Worm (Caenorhabditis elegans) whole organism, L4 larva: ENCODE measurements around the gene B0403.6.

ENCODE experiments used
- F10B5.3 ChIP-seq: sonication (generic microtip); optimal IDR thresholded peaks from 2 replicates; lab custom pipeline; 2016; ENCODE audit warnings: mild to moderate bottlenecking, missing genetic modification characterization, missing compliant biosample characterization
- F44E2.7 ChIP-seq: fragments of 200-800 bp; sonication (Bioruptor generic); IDR thresholded peaks from 2 replicates; pipeline ENCODE4 v2.1.2; 2022; ENCODE audit warnings: missing genetic modification characterization, missing compliant biosample characterization
- R02D3.7 ChIP-seq: fragments of 150-350 bp; sonication (generic microtip); optimal IDR thresholded peaks from 3 replicates; lab custom pipeline; 2014; ENCODE audit warnings: missing biosample characterization, missing genetic modification characterization
- T26A8.4 ChIP-seq: fragments of 200-800 bp; sonication (Bioruptor generic); IDR thresholded peaks from 2 replicates; pipeline ENCODE4 v1.3.6; 2022; ENCODE audit warnings: missing genetic modification characterization, missing compliant biosample characterization
- Y48G9A.11 ChIP-seq: fragments of 200-800 bp; sonication (Bioruptor generic); IDR thresholded peaks from 2 replicates; pipeline ENCODE4 v1.3.6; 2022; ENCODE audit warnings: missing genetic modification reagents, missing genetic modification characterization, missing compliant biosample characterization
- ama-1 ChIP-seq: fragments of 150-350 bp; optimal IDR thresholded peaks from 2 replicates; lab custom pipeline; 2014; ENCODE audit warnings: inconsistent platforms, mixed read lengths
- attf-4 ChIP-seq: sonication (generic microtip); optimal IDR thresholded peaks from 3 replicates; lab custom pipeline; 2017; ENCODE audit warnings: missing biosample characterization, missing genetic modification characterization
- ceh-20 ChIP-seq: fragments of 200-800 bp; sonication (Bioruptor generic); IDR thresholded peaks from 2 replicates; pipeline ENCODE4 v1.3.6; 2022; ENCODE audit warnings: missing genetic modification reagents, missing genetic modification characterization, missing compliant biosample characterization
- ceh-28 ChIP-seq: fragments of 150-350 bp; optimal IDR thresholded peaks from 2 replicates; lab custom pipeline; 2014; ENCODE audit warnings: missing biosample characterization, missing genetic modification reagents, missing genetic modification characterization
- cey-2 ChIP-seq: sonication (generic microtip); optimal IDR thresholded peaks from 3 replicates; lab custom pipeline; 2017; ENCODE audit warnings: missing genetic modification characterization, mild to moderate bottlenecking, missing compliant biosample characterization, antibody characterized with exemption, borderline replicate concordance; ENCODE audit not compliant: insufficient read depth
- ctbp-1 ChIP-seq: fragments of 200-800 bp; sonication (Bioruptor generic); IDR thresholded peaks from 2 replicates; pipeline ENCODE4 v1.3.6; 2022; ENCODE audit warnings: missing genetic modification reagents, missing genetic modification characterization, missing compliant biosample characterization
- daf-8 ChIP-seq: fragments of 200-800 bp; sonication (Bioruptor generic); IDR thresholded peaks from 2 replicates; pipeline ENCODE4 v1.3.6; 2022; ENCODE audit warnings: missing genetic modification characterization, missing compliant biosample characterization
- dmd-6 ChIP-seq: fragments of 200-800 bp; sonication (Bioruptor generic); IDR thresholded peaks from 2 replicates; pipeline ENCODE4 v1.3.6; 2022; ENCODE audit warnings: missing genetic modification reagents, missing genetic modification characterization, missing compliant biosample characterization
- duxl-1 ChIP-seq: sonication (generic microtip); optimal IDR thresholded peaks from 2 replicates; lab custom pipeline; 2016; ENCODE audit warnings: mild to moderate bottlenecking, missing genetic modification characterization, moderate library complexity, missing compliant biosample characterization; ENCODE audit not compliant: poor library complexity
- dve-1 ChIP-seq: sonication (generic microtip); optimal IDR thresholded peaks from 2 replicates; lab custom pipeline; 2017; ENCODE audit warnings: antibody characterized with exemption, mild to moderate bottlenecking, missing genetic modification characterization, missing compliant biosample characterization; ENCODE audit not compliant: insufficient read depth
- fkh-10 ChIP-seq: fragments of 150-350 bp; optimal IDR thresholded peaks from 2 replicates; lab custom pipeline; 2014; ENCODE audit warnings: missing biosample characterization, missing genetic modification reagents, missing genetic modification characterization
- hlh-11 ChIP-seq: fragments of 200-800 bp; sonication (Bioruptor generic); optimal IDR thresholded peaks from 2 replicates; lab custom pipeline; 2018; ENCODE audit warnings: mild to moderate bottlenecking, missing genetic modification characterization, missing compliant biosample characterization
- hlh-30 ChIP-seq: sonication (generic microtip); optimal IDR thresholded peaks from 2 replicates; lab custom pipeline; 2017; ENCODE audit warnings: antibody characterized with exemption, mild to moderate bottlenecking, missing genetic modification characterization, missing compliant biosample characterization; ENCODE audit not compliant: insufficient read depth
- jun-1 ChIP-seq: fragments of 150-350 bp; optimal IDR thresholded peaks from 2 replicates; lab custom pipeline; 2014; ENCODE audit warnings: missing biosample characterization, missing genetic modification reagents, missing genetic modification characterization
- lim-7 ChIP-seq: fragments of 200-800 bp; sonication (Bioruptor generic); IDR thresholded peaks from 2 replicates; pipeline ENCODE4 v1.3.6; 2022; ENCODE audit warnings: missing genetic modification characterization, missing compliant biosample characterization
- lin-1 ChIP-seq: fragments of 200-800 bp; sonication (Bioruptor generic); IDR thresholded peaks from 2 replicates; pipeline ENCODE4 v1.3.6; 2022; ENCODE audit warnings: missing genetic modification reagents, missing genetic modification characterization, missing compliant biosample characterization
- lin-38 ChIP-seq: fragments of 200-800 bp; sonication (Bioruptor generic); IDR thresholded peaks from 2 replicates; pipeline ENCODE4 v1.3.6; 2022; ENCODE audit warnings: missing genetic modification reagents, missing genetic modification characterization, missing compliant biosample characterization
- lin-39 ChIP-seq: fragments of 150-350 bp; optimal IDR thresholded peaks from 2 replicates; lab custom pipeline; 2014; ENCODE audit warnings: missing biosample characterization, missing genetic modification reagents, missing genetic modification characterization
- lir-3 ChIP-seq: sonication (generic microtip); optimal IDR thresholded peaks from 2 replicates; lab custom pipeline; 2016; ENCODE audit warnings: mild to moderate bottlenecking, missing genetic modification characterization, missing compliant biosample characterization
- lsy-2 ChIP-seq, 2 experiments: fragments of 150-350 bp in 1 of 2; sonication (generic microtip) in 1 of 2; optimal IDR thresholded peaks; 2 replicates each; lab custom pipeline; 2014 to 2017; ENCODE audit warnings: missing biosample characterization in 2 of 2, missing genetic modification characterization in 2 of 2
- mep-1 ChIP-seq: fragments of 150-350 bp; sonication (generic microtip); optimal IDR thresholded peaks from 3 replicates; lab custom pipeline; 2014; ENCODE audit warnings: missing biosample characterization, missing genetic modification characterization
- nhr-237 ChIP-seq: sonication (generic microtip); optimal IDR thresholded peaks from 2 replicates; lab custom pipeline; 2017; ENCODE audit warnings: missing biosample characterization, missing genetic modification characterization
- php-3 ChIP-seq: fragments of 200-800 bp; sonication (Bioruptor generic); IDR thresholded peaks from 2 replicates; pipeline ENCODE4 v1.3.6; 2022; ENCODE audit warnings: missing genetic modification reagents, missing genetic modification characterization, missing compliant biosample characterization
- saeg-2 ChIP-seq: fragments of 200-800 bp; sonication (Bioruptor generic); IDR thresholded peaks from 2 replicates; pipeline ENCODE4 v1.3.6; 2022; ENCODE audit warnings: missing genetic modification reagents, missing genetic modification characterization, missing compliant biosample characterization
- sdz-12 ChIP-seq: fragments of 200-800 bp; sonication (Bioruptor generic); optimal IDR thresholded peaks from 2 replicates; lab custom pipeline; 2018; ENCODE audit warnings: mild to moderate bottlenecking, missing genetic modification characterization, missing compliant biosample characterization
- spr-1 ChIP-seq: sonication (generic microtip); optimal IDR thresholded peaks from 2 replicates; lab custom pipeline; 2016; ENCODE audit warnings: mild to moderate bottlenecking, missing genetic modification characterization, missing compliant biosample characterization
- tra-1 ChIP-seq: fragments of 200-800 bp; sonication (Bioruptor generic); IDR thresholded peaks from 2 replicates; pipeline ENCODE4 v1.3.6; 2022; ENCODE audit warnings: missing genetic modification reagents, missing genetic modification characterization, missing compliant biosample characterization
- unc-62 ChIP-seq, 3 experiments: fragments of 150-350 bp in 1 of 3; sonication (generic microtip); optimal IDR thresholded peaks in 2 of 3; peaks in 1 of 3; 1 replicate in 1 of 3; 2 replicates in 2 of 3; lab custom pipeline; 2014 to 2017; ENCODE audit warnings: missing biosample characterization in 3 of 3, missing genetic modification characterization in 3 of 3, missing genetic modification reagents in 3 of 3, missing genotype in 1 of 3
- zag-1 ChIP-seq: fragments of 150-350 bp; optimal IDR thresholded peaks from 2 replicates; lab custom pipeline; 2014; ENCODE audit warnings: missing biosample characterization, missing genetic modification characterization
- zfp-3 ChIP-seq: fragments of 200-800 bp; sonication (Bioruptor generic); conservative IDR thresholded peaks from 2 replicates; pipeline ENCODE4 v1.3.6; 2022; ENCODE audit warnings: missing genetic modification reagents, missing genetic modification characterization, missing compliant biosample characterization
- zip-2 ChIP-seq: fragments of 150-350 bp; optimal IDR thresholded peaks from 2 replicates; lab custom pipeline; 2014; ENCODE audit warnings: missing biosample characterization, missing genetic modification characterization
- ztf-7 ChIP-seq: fragments of 150-350 bp; optimal IDR thresholded peaks from 2 replicates; lab custom pipeline; 2014; ENCODE audit warnings: missing biosample characterization, missing genetic modification characterization

Gene B0403.6

ce11 chrX:7066003-7066402, 9.1 kb downstream of the B0403.6 start (continued):
- no peak for TF ChIP-seq lin-38
- TF ChIP-seq sdz-12 (GFP tag; lab: Kevin White, UChicago) = no peak
- TF ChIP-seq R02D3.7 (tag; lab: Kevin White, UChicago) = no peak
- peak in 1 of 2 experiments; percentile 51 for TF ChIP-seq lsy-2 (tag; optimal IDR thresholded peaks at IDR 0.05; lab: Kevin White, UChicago)
- no peak for TF ChIP-seq ceh-28 (tag; lab: Kevin White, UChicago)
- no peak for TF ChIP-seq hlh-30
- TF ChIP-seq ztf-7 (tag; lab: Kevin White, UChicago) = no peak
- no peak for TF ChIP-seq duxl-1 (tag; lab: Kevin White, UChicago)
- no peak for TF ChIP-seq spr-1
- no peak for TF ChIP-seq Y48G9A.11 (GFP tag; lab: Robert Waterston, UW)
- TF ChIP-seq zip-2 = no peak
- no peak for TF ChIP-seq tra-1 (GFP tag; lab: Robert Waterston, UW)
- TF ChIP-seq ctbp-1 (GFP tag; lab: Robert Waterston, UW) = no peak
- TF ChIP-seq F10B5.3 (tag; lab: Kevin White, UChicago) = no peak
- TF ChIP-seq daf-8 (GFP tag; lab: Robert Waterston, UW) = no peak
- TF ChIP-seq lir-3 = no peak
- no peak for TF ChIP-seq F44E2.7 (GFP tag; lab: Robert Waterston, UW)
- TF ChIP-seq lin-1 = no peak
- no peak for TF ChIP-seq attf-4 (tag; lab: Kevin White, UChicago)
- TF ChIP-seq cey-2 = no peak
- TF ChIP-seq ama-1 = no peak
- TF ChIP-seq unc-62 (GFP tag; optimal IDR thresholded peaks at IDR 0.05 in 1 of 2; lab: Kevin White, UChicago) = peak in 1 of 2 experiments; percentile 29
- TF ChIP-seq unc-62 (tag; optimal IDR thresholded peaks at IDR 0.05; lab: Kevin White, UChicago) = no peak
- TF ChIP-seq, all 104 proteins: peak for 8

- TF ChIP-seq hlh-11 (tag; lab: Kevin White, UChicago) (no peak), fkh-10 (no peak), lin-39 (tag; lab: Kevin White, UChicago) (no peak), lin-38 (no peak), lim-7 (GFP tag; lab: Robert Waterston, UW) (no peak), mep-1 (tag; lab: Kevin White, UChicago) (no peak)
These were observed 11.9 kb downstream of the B0403.6 start, which contains the start of gene B0403.3 for ce11 chrX:7063236-7063635. Gene B0403.3, minus strand, starts transcription at chrX:7063336.

- TF ChIP-seq tra-1 (GFP tag; lab: Robert Waterston, UW) = 0 out of 2 replicates have a peak, but pooled peaks have one; percentile 26
- TF ChIP-seq ceh-20 (GFP tag; lab: Robert Waterston, UW) = peak; percentile 23; the same call in 1 of the 2 replicates
- peak; percentile 49 for TF ChIP-seq hlh-11 (tag; lab: Kevin White, UChicago)
- peak; percentile 54 for TF ChIP-seq dmd-6 (GFP tag; lab: Robert Waterston, UW)
- TF ChIP-seq zfp-3 (GFP tag; lab: Robert Waterston, UW) = no peak
- TF ChIP-seq lim-7 (GFP tag; lab: Robert Waterston, UW) = no peak
- TF ChIP-seq T26A8.4 (GFP tag; lab: Robert Waterston, UW) = no peak
- TF ChIP-seq zag-1 (tag; lab: Kevin White, UChicago) = no peak
- TF ChIP-seq dve-1 (tag; lab: Kevin White, UChicago) = peak; percentile 52
- TF ChIP-seq php-3 (GFP tag; lab: Robert Waterston, UW) = peak; percentile 99
- TF ChIP-seq, all 104 proteins: peak for 6
These were observed 13.9 kb downstream of the B0403.6 start for ce11 chrX:7061265-7061664.

ce11 chrX:7057357-7057756, 17.8 kb downstream of the B0403.6 start, which contains the start of gene B0403.5:
Gene B0403.5, plus strand, starts transcription at chrX:7057724.
- TF ChIP-seq ceh-20 (GFP tag; lab: Robert Waterston, UW) = no peak
- no peak for TF ChIP-seq saeg-2 (GFP tag; lab: Robert Waterston, UW)
- TF ChIP-seq dve-1 (tag; lab: Kevin White, UChicago) = no peak
- TF ChIP-seq jun-1 = no peak
- no peak for TF ChIP-seq lin-1
- no peak for TF ChIP-seq ctbp-1 (GFP tag; lab: Robert Waterston, UW)
- no peak for TF ChIP-seq ama-1
- no peak for TF ChIP-seq nhr-237 (tag; lab: Kevin White, UChicago)
- TF ChIP-seq, all 104 proteins: peak for 0
